Worm (Caenorhabditis elegans): ENCODE results near the gene vms-1.

ce11 chrIII:8047412-8047811 lies 40.9 kb upstream of the vms-1 start, which contains the start of gene K12H4.2:
- TF ChIP-seq K02D7.2 (tag; optimal IDR thresholded peaks at IDR 0.05) (no peak), K09A11.1 (tag; optimal IDR thresholded peaks at IDR 0.05; ENCODE audit: insufficient read depth) (no peak), ahr-1 (tag; optimal IDR thresholded peaks at IDR 0.05) (no peak), pag-3 (tag; optimal IDR thresholded peaks at IDR 0.05; ENCODE audit: borderline replicate concordance) (no peak), fkh-10 (GFP tag; optimal IDR thresholded peaks at IDR 0.05) (no peak), dmd-4 (tag; optimal IDR thresholded peaks at IDR 0.05; ENCODE audit: borderline replicate concordance) (no peak), gmeb-2 (tag; optimal IDR thresholded peaks at IDR 0.05) (no peak), ztf-16 (tag; optimal IDR thresholded peaks at IDR 0.05) (no peak), pqm-1 (tag; optimal IDR thresholded peaks at IDR 0.05) (no peak), Y22D7AL.16 (tag; optimal IDR thresholded peaks at IDR 0.05) (no peak)
